Fruit fly (Drosophila melanogaster) whole organism, embryonic: ENCODE data around the gene CG32447.
A peak's percentile ranks its signal among the peaks of the same experiment; 100 is the strongest.

Experiments used
- CG12236 ChIP-seq: fragments of 200-800 bp; sonication (Bioruptor generic); optimal IDR thresholded peaks from 2 replicates; lab custom pipeline; 2016; ENCODE audit warnings: missing biosample characterization, missing genetic modification characterization
- CG14441 ChIP-seq: fragments of 200-800 bp; sonication (Bioruptor generic); IDR thresholded peaks from 2 replicates; pipeline ENCODE4 v1.3.6; 2022; ENCODE audit warnings: missing biosample characterization, missing genetic modification characterization
- CG14860 ChIP-seq: fragments of 200-800 bp; sonication (Bioruptor generic); IDR thresholded peaks from 3 replicates; pipeline ENCODE4 v1.3.6; 2022; ENCODE audit warnings: missing biosample characterization, missing genetic modification characterization; ENCODE audit not compliant: partially characterized antibody
- CG14965 ChIP-seq: fragments of 200-800 bp; sonication (Bioruptor generic); optimal IDR thresholded peaks from 2 replicates; lab custom pipeline; 2016; ENCODE audit warnings: missing biosample characterization, missing genetic modification characterization, borderline replicate concordance
- CG15073 ChIP-seq: fragments of 200-800 bp; sonication (Bioruptor generic); optimal IDR thresholded peaks from 2 replicates; lab custom pipeline; 2016; ENCODE audit warnings: missing biosample characterization, missing genetic modification characterization
- CG1602 ChIP-seq: fragments of 200-800 bp; sonication (Bioruptor generic); optimal IDR thresholded peaks from 3 replicates; lab custom pipeline; 2016; ENCODE audit warnings: missing biosample characterization, missing genetic modification characterization
- CG17186 ChIP-seq: fragments of 200-800 bp; sonication (Bioruptor generic); optimal IDR thresholded peaks from 3 replicates; lab custom pipeline; 2017; ENCODE audit warnings: missing biosample characterization, missing genetic modification reagents, missing genetic modification characterization
- CG17385 ChIP-seq: fragments of 200-800 bp; sonication (Bioruptor generic); optimal IDR thresholded peaks from 3 replicates; lab custom pipeline; 2018; ENCODE audit warnings: missing biosample characterization, mild to moderate bottlenecking, missing genetic modification characterization
- CG18476 ChIP-seq: fragments of 200-800 bp; sonication (Bioruptor generic); optimal IDR thresholded peaks from 2 replicates; lab custom pipeline; 2016; ENCODE audit warnings: missing biosample characterization, mild to moderate bottlenecking, missing genetic modification characterization
- CG3163 ChIP-seq: fragments of 200-800 bp; sonication (Bioruptor generic); optimal IDR thresholded peaks from 3 replicates; lab custom pipeline; 2016; ENCODE audit warnings: missing biosample characterization, missing genetic modification characterization
- CG5180 ChIP-seq: fragments of 200-800 bp; sonication (Bioruptor generic); optimal IDR thresholded peaks from 3 replicates; lab custom pipeline; 2017; ENCODE audit warnings: missing biosample characterization, missing genetic modification characterization, mild to moderate bottlenecking, moderate library complexity, missing genetic modification reagents
- CG6765 ChIP-seq: fragments of 200-800 bp; sonication (Bioruptor generic); optimal IDR thresholded peaks from 3 replicates; lab custom pipeline; 2017; ENCODE audit warnings: missing biosample characterization, mild to moderate bottlenecking, missing genetic modification characterization
- CG7357 ChIP-seq: fragments of 200-800 bp; sonication (Bioruptor generic); IDR thresholded peaks from 3 replicates; pipeline ENCODE4 v1.3.6; 2022; ENCODE audit warnings: missing biosample characterization, missing genetic modification characterization
- CG7556 ChIP-seq: fragments of 200-800 bp; sonication (Bioruptor generic); optimal IDR thresholded peaks from 2 replicates; lab custom pipeline; 2017; ENCODE audit warnings: missing biosample characterization, mild to moderate bottlenecking, missing genetic modification characterization
- CrebB ChIP-seq: fragments of 200-800 bp; sonication (Bioruptor generic); optimal IDR thresholded peaks from 3 replicates; lab custom pipeline; 2018; ENCODE audit warnings: missing biosample characterization, mild to moderate bottlenecking, missing genetic modification characterization
- D19B ChIP-seq: fragments of 200-800 bp; sonication (Bioruptor generic); optimal IDR thresholded peaks from 2 replicates; lab custom pipeline; 2017; ENCODE audit warnings: missing biosample characterization, mild to moderate bottlenecking, missing genetic modification characterization
- Dll ChIP-seq: fragments of 200-800 bp; sonication (Bioruptor generic); IDR thresholded peaks from 4 replicates; pipeline ENCODE4 v1.3.6; 2022; ENCODE audit warnings: missing biosample characterization, missing genetic modification characterization; ENCODE audit not compliant: partially characterized antibody
- Doc3 ChIP-seq: fragments of 200-800 bp; sonication (Bioruptor generic); IDR thresholded peaks from 3 replicates; pipeline ENCODE4 v1.3.6; 2022; ENCODE audit warnings: missing biosample characterization, missing genetic modification characterization; ENCODE audit not compliant: partially characterized antibody
- Fer3 ChIP-seq: fragments of 200-800 bp; sonication (Bioruptor generic); optimal IDR thresholded peaks from 2 replicates; lab custom pipeline; 2018; ENCODE audit warnings: missing biosample characterization, mild to moderate bottlenecking, missing genetic modification characterization, moderate library complexity
- Hey ChIP-seq: fragments of 200-800 bp; sonication (Bioruptor generic); optimal IDR thresholded peaks from 3 replicates; lab custom pipeline; 2018; ENCODE audit warnings: missing biosample characterization, mild to moderate bottlenecking, missing genetic modification characterization
- Hmx ChIP-seq: fragments of 200-800 bp; sonication (Bioruptor generic); optimal IDR thresholded peaks from 2 replicates; lab custom pipeline; 2016; ENCODE audit warnings: missing biosample characterization, missing genetic modification characterization
- Max ChIP-seq: fragments of 200-800 bp; sonication (Bioruptor generic); optimal IDR thresholded peaks from 2 replicates; lab custom pipeline; 2016; ENCODE audit warnings: missing biosample characterization, mild to moderate bottlenecking, missing genetic modification characterization
- NFAT ChIP-seq: fragments of 200-800 bp; sonication (Bioruptor generic); IDR thresholded peaks from 2 replicates; pipeline ENCODE4 v1.3.6; 2022; ENCODE audit warnings: missing biosample characterization, missing genetic modification characterization
- Rfx ChIP-seq: fragments of 200-800 bp; sonication (Bioruptor generic); IDR thresholded peaks from 2 replicates; pipeline ENCODE4 v1.3.6; 2022; ENCODE audit warnings: missing biosample characterization, missing genetic modification characterization
- Rx ChIP-seq: fragments of 200-800 bp; sonication (Bioruptor generic); IDR thresholded peaks from 2 replicates; pipeline ENCODE4 v1.3.6; 2022; ENCODE audit warnings: missing biosample characterization, missing genetic modification characterization
- Six4 ChIP-seq: fragments of 200-800 bp; sonication (Bioruptor generic); optimal IDR thresholded peaks from 2 replicates; lab custom pipeline; 2016; ENCODE audit warnings: missing biosample characterization, missing genetic modification characterization
- Stat92E ChIP-seq, 3 experiments: fragments of >200 bp in 2 of 3; fragments of 200-800 bp in 1 of 3; sonication (Bioruptor generic) in 1 of 3; optimal IDR thresholded peaks; 2 replicates each; lab custom pipeline; 2017 to 2019; ENCODE audit warnings: missing biosample characterization in 3 of 3, missing genetic modification characterization in 3 of 3, mild to moderate bottlenecking in 1 of 3, moderate library complexity in 1 of 3
- bbx ChIP-seq: fragments of 200-800 bp; sonication (Bioruptor generic); IDR thresholded peaks from 2 replicates; pipeline ENCODE4 v1.3.6; 2022; ENCODE audit warnings: missing biosample characterization, missing genetic modification characterization; ENCODE audit not compliant: partially characterized antibody
- chm ChIP-seq: fragments of 200-800 bp; sonication (Bioruptor generic); IDR thresholded peaks from 2 replicates; pipeline ENCODE4 v1.3.6; 2022; ENCODE audit warnings: missing biosample characterization, missing genetic modification characterization
- corto ChIP-seq: fragments of 200-800 bp; sonication (Bioruptor generic); optimal IDR thresholded peaks from 2 replicates; lab custom pipeline; 2016; ENCODE audit warnings: missing biosample characterization, mild to moderate bottlenecking, missing genetic modification characterization, moderate library complexity
- da ChIP-seq: fragments of 200-800 bp; sonication (Bioruptor generic); optimal IDR thresholded peaks from 2 replicates; lab custom pipeline; 2016; ENCODE audit warnings: missing biosample characterization, missing genetic modification characterization
- dan ChIP-seq: fragments of 200-800 bp; sonication (Bioruptor generic); IDR thresholded peaks from 2 replicates; pipeline ENCODE4 v1.3.6; 2022; ENCODE audit warnings: missing biosample characterization, missing genetic modification characterization
- dmrt99B ChIP-seq: fragments of 200-800 bp; sonication (Bioruptor generic); optimal IDR thresholded peaks from 2 replicates; lab custom pipeline; 2018; ENCODE audit warnings: missing biosample characterization, mild to moderate bottlenecking, missing genetic modification characterization, moderate library complexity
- emc ChIP-seq: fragments of 200-800 bp; sonication (Bioruptor generic); optimal IDR thresholded peaks from 2 replicates; lab custom pipeline; 2016; ENCODE audit warnings: missing biosample characterization, missing genetic modification characterization
- gce ChIP-seq: fragments of 200-800 bp; sonication (Bioruptor generic); IDR thresholded peaks from 3 replicates; pipeline ENCODE4 v1.3.6; 2022; ENCODE audit warnings: missing biosample characterization, missing genetic modification characterization
- gem ChIP-seq: fragments of 200-800 bp; sonication (Bioruptor generic); optimal IDR thresholded peaks from 2 replicates; lab custom pipeline; 2019; ENCODE audit warnings: missing biosample characterization, mild to moderate bottlenecking, missing genetic modification characterization, moderate library complexity
- gsb-n ChIP-seq: fragments of 200-800 bp; sonication (Bioruptor generic); optimal IDR thresholded peaks from 3 replicates; lab custom pipeline; 2018; ENCODE audit warnings: missing biosample characterization, mild to moderate bottlenecking, missing genetic modification characterization
- onecut ChIP-seq: fragments of 200-800 bp; sonication (Bioruptor generic); IDR thresholded peaks from 2 replicates; pipeline ENCODE4 v1.3.6; 2022; ENCODE audit warnings: missing biosample characterization, missing genetic modification characterization
- prd ChIP-seq, 3 experiments: fragments of >200 bp in 2 of 3; fragments of 200-800 bp in 1 of 3; sonication (Bioruptor generic) in 1 of 3; optimal IDR thresholded peaks in 2 of 3; IDR thresholded peaks in 1 of 3; 2 replicates in 2 of 3; 3 replicates in 1 of 3; pipeline versions ENCODE4 v1.3.6 to Lab custom; 2017 to 2022; ENCODE audit warnings: missing biosample characterization in 1 of 3, missing genetic modification characterization in 1 of 3
- sim ChIP-seq: fragments of 200-800 bp; sonication (Bioruptor generic); IDR thresholded peaks from 2 replicates; pipeline ENCODE4 v1.3.6; 2022; ENCODE audit warnings: missing biosample characterization, missing genetic modification characterization
- sima ChIP-seq: fragments of 200-800 bp; sonication (Bioruptor generic); optimal IDR thresholded peaks from 2 replicates; lab custom pipeline; 2016; ENCODE audit warnings: missing biosample characterization, missing genetic modification characterization
- sisA ChIP-seq: fragments of 200-800 bp; sonication (Bioruptor generic); IDR thresholded peaks from 2 replicates; pipeline ENCODE4 v1.3.6; 2022; ENCODE audit warnings: missing biosample characterization, missing genetic modification characterization
- tap ChIP-seq: fragments of 200-800 bp; optimal IDR thresholded peaks from 3 replicates; lab custom pipeline; 2019; ENCODE audit warnings: missing biosample characterization, mild to moderate bottlenecking, missing genetic modification characterization, moderate library complexity
- tio ChIP-seq: fragments of 200-800 bp; sonication (Bioruptor generic); optimal IDR thresholded peaks from 2 replicates; lab custom pipeline; 2017; ENCODE audit warnings: missing biosample characterization, missing genetic modification characterization, inconsistent platforms
- unc-4 ChIP-seq: fragments of 200-800 bp; sonication (Bioruptor generic); IDR thresholded peaks from 2 replicates; pipeline ENCODE4 v1.3.6; 2022; ENCODE audit warnings: missing biosample characterization, missing genetic modification characterization; ENCODE audit not compliant: partially characterized antibody
- usp ChIP-seq: fragments of >200 bp; optimal IDR thresholded peaks from 2 replicates; lab custom pipeline; 2017; ENCODE audit warnings: missing biosample characterization, missing genetic modification characterization
- wor ChIP-seq: fragments of 200-800 bp; sonication (Bioruptor generic); IDR thresholded peaks from 2 replicates; pipeline ENCODE4 v1.3.6; 2022; ENCODE audit warnings: missing biosample characterization, missing genetic modification characterization
- yki ChIP-seq: fragments of >200 bp; optimal IDR thresholded peaks from 3 replicates; lab custom pipeline; 2018
- zen ChIP-seq: fragments of 200-800 bp; sonication (Bioruptor generic); optimal IDR thresholded peaks from 3 replicates; lab custom pipeline; 2018; ENCODE audit warnings: missing biosample characterization, mild to moderate bottlenecking, missing genetic modification characterization, moderate library complexity
- zen2 ChIP-seq: fragments of 200-800 bp; sonication (Bioruptor generic); IDR thresholded peaks from 3 replicates; pipeline ENCODE4 v1.3.6; 2022; ENCODE audit warnings: missing biosample characterization, missing genetic modification characterization; ENCODE audit not compliant: partially characterized antibody

CG32447 gene

dm6 chr3L:21728616-21729047 is 22.5 kb upstream of the CG32447 start, which contains the start of the genes CG11247 and Polr2H (continued):
- TF ChIP-seq zen2 (GFP tag; lab: Robert Waterston, UW) = peak; percentile 58; the same call in 1 of the 3 replicates
- TF ChIP-seq CG7357 (GFP tag; lab: Robert Waterston, UW) = peak; percentile 90
- peak; percentile 72 for TF ChIP-seq gsb-n (tag; lab: Kevin White, UChicago)
- peak; percentile 86 for TF ChIP-seq wor (GFP tag; lab: Robert Waterston, UW)
- peak; percentile 91 for TF ChIP-seq dan
- TF ChIP-seq Rfx = peak; percentile 96
- peak; percentile 93 for TF ChIP-seq CG1602 (GFP tag; lab: Kevin White, UChicago)
- TF ChIP-seq Stat92E (GFP tag; optimal IDR thresholded peaks at IDR 0.05; lab: Kevin White, UChicago) = no peak
- TF ChIP-seq gem (tag; lab: Kevin White, UChicago) = peak; percentile 93
- peak; percentile 61 for TF ChIP-seq sima (GFP tag; lab: Kevin White, UChicago)
- TF ChIP-seq Dll (GFP tag; lab: Robert Waterston, UW) = peak; percentile 87
- TF ChIP-seq onecut (GFP tag; lab: Robert Waterston, UW) = peak; percentile 61
- no peak for TF ChIP-seq CG6765 (GFP tag; lab: Kevin White, UChicago)
- no peak for TF ChIP-seq corto (GFP tag; lab: Kevin White, UChicago)
- TF ChIP-seq CG14441 = peak; percentile 94
- peak; percentile 42 for TF ChIP-seq CG14965 (GFP tag; lab: Kevin White, UChicago)
- peak; percentile 73 for TF ChIP-seq CG14860 (GFP tag; lab: Robert Waterston, UW)
- peak; percentile 80 for TF ChIP-seq CG3163
- TF ChIP-seq Rx (GFP tag; lab: Robert Waterston, UW) = peak; percentile 92
- TF ChIP-seq chm (GFP tag; lab: Robert Waterston, UW) = peak; percentile 82
- TF ChIP-seq CrebB (tag; lab: Kevin White, UChicago) = peak; percentile 76
- TF ChIP-seq CG12236 = peak; percentile 83
- TF ChIP-seq CG7556 (GFP tag; lab: Kevin White, UChicago) = peak; percentile 66
- no peak for TF ChIP-seq usp (GFP tag; lab: Kevin White, UChicago)
- peak; percentile 86 for TF ChIP-seq tio
- TF ChIP-seq unc-4 (GFP tag; lab: Robert Waterston, UW) = peak; percentile 73
- peak; percentile 81 for TF ChIP-seq Fer3 (tag; lab: Kevin White, UChicago)
- peak; percentile 66 for TF ChIP-seq yki (lab: Kevin White, UChicago)
- peak; percentile 97 for TF ChIP-seq CG17186 (GFP tag; lab: Kevin White, UChicago)
- peak; percentile 90 for TF ChIP-seq da
- TF ChIP-seq Hmx (GFP tag; lab: Kevin White, UChicago) = peak; percentile 76
- TF ChIP-seq Max (GFP tag; lab: Kevin White, UChicago) = peak; percentile 93
- TF ChIP-seq CG15073 (GFP tag; lab: Kevin White, UChicago) = peak; percentile 40
- TF ChIP-seq Doc3 = peak; percentile 71
- peak; percentile 70 for TF ChIP-seq sim
- no peak; the same call in 2 of the 3 replicates for TF ChIP-seq gce
- TF ChIP-seq emc (GFP tag; lab: Kevin White, UChicago) = peak; percentile 87
- no peak for TF ChIP-seq prd (optimal IDR thresholded peaks at IDR 0.05; lab: Kevin White, UChicago)
- peak; percentile 97 for TF ChIP-seq prd (GFP tag; IDR thresholded peaks at IDR 0.05; lab: Robert Waterston, UW)
- peak; percentile 85 for TF ChIP-seq CG18476 (GFP tag; lab: Kevin White, UChicago)
- peak; percentile 12 for TF ChIP-seq CG5180 (GFP tag; lab: Kevin White, UChicago)
- peak; percentile 49 for TF ChIP-seq CG17385 (GFP tag; lab: Kevin White, UChicago)
- TF ChIP-seq D19B (GFP tag; lab: Kevin White, UChicago) = peak; percentile 67
- TF ChIP-seq Six4 = peak; percentile 81
- peak; percentile 42; the same call in 1 of the 2 replicates for TF ChIP-seq bbx
- TF ChIP-seq sisA (GFP tag; lab: Robert Waterston, UW) = peak; percentile 97
- peak; percentile 85 for TF ChIP-seq zen
- peak; percentile 34 for TF ChIP-seq Hey (tag; lab: Kevin White, UChicago)
- peak; percentile 91 for TF ChIP-seq NFAT (GFP tag; lab: Robert Waterston, UW)
- peak; percentile 72 for TF ChIP-seq dmrt99B (tag; lab: Kevin White, UChicago)
- TF ChIP-seq tap (tag; lab: Kevin White, UChicago) = no peak
